Fruit fly (Drosophila melanogaster) Kc167 (cell line): ENCODE data around the gene CG32112.

Experiments
- Myc ChIP-seq: fragments of >200 bp; optimal IDR thresholded peaks from 2 replicates; lab custom pipeline; 2017; ENCODE audit warnings: missing external identifiers
- Sin3A ChIP-seq: fragments of >200 bp; optimal IDR thresholded peaks from 2 replicates; lab custom pipeline; 2018; ENCODE audit warnings: missing external identifiers
- h ChIP-seq: fragments of >200 bp; optimal IDR thresholded peaks from 3 replicates; lab custom pipeline; 2018; ENCODE audit warnings: missing external identifiers
- insv ChIP-seq: fragments of >200 bp; optimal IDR thresholded peaks from 3 replicates; lab custom pipeline; 2018; ENCODE audit warnings: missing external identifiers
- psq ChIP-seq: fragments of >200 bp; optimal IDR thresholded peaks from 2 replicates; lab custom pipeline; 2017; ENCODE audit warnings: missing external identifiers
- ttk ChIP-seq: sonication (Bioruptor generic); optimal IDR thresholded peaks from 2 replicates; lab custom pipeline; 2017; ENCODE audit warnings: missing external identifiers

DNA sequence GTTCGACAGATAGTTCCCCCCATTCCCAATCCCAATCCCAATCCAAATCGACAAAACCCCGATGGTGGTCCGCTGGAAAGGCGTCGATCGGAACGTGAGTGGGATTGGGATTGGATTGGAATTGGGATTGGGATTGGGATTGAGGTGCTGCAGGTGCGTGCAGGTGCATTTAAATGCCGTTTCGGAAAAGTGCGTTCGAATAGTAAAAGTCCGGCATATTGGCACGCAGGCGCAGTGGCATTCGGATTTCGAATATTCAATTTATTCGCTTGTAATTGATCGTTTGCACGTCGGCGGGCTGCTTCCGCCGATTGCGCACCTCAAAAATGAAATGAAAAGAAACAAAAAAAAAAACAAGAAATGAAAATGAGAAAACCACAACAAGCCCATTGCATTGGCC, 36.1 kb upstream of the CG32112 start:
- no peak for TF ChIP-seq psq (lab: Kevin White, UChicago)
- TF ChIP-seq Sin3A (lab: Kevin White, UChicago), result no peak
- TF ChIP-seq ttk (lab: Kevin White, UChicago), result no peak
- TF ChIP-seq Myc (lab: Kevin White, UChicago), result no peak
- no peak for TF ChIP-seq insv (lab: Kevin White, UChicago)
- TF ChIP-seq h (lab: Kevin White, UChicago), result no peak
